Worm (Caenorhabditis elegans): ENCODE results near the gene arrd-22.
"Not testable (repeated sequence)": the region's sequence is repeated elsewhere in the genome, so short reads cannot be mapped to it uniquely, and the experiment has no call there.

arrd-22 gene

DNA sequence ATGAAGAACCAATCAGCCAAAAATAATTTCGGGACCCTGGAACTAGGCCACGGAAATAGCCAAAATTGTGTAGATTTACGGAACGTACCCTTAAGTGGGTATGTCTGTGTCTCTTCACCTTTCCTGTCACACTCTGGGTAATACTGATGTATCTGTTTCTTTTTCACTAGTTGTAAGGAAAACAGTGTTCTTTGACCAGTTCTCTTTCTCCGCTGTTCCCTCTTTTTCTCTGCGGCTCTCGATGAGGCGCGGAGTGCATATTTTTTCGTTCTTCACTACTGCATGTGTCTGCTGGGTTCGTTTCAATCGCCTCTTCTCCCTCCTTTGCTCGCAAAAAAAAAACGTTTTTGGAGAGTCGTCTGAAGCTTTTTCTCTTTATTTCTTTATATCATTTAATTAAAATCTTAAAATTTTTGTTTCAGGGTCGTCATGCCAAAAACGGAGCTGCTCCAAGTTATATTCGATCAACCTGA, at the start of gene arrd-22:
TSS of gene arrd-22 (plus strand) at position 423 of the 473 bp plus-strand sequence.
- TF ChIP-seq unc-62 (GFP tag; optimal IDR thresholded peaks at IDR 0.05) (no peak), nhr-129 (tag; optimal IDR thresholded peaks at IDR 0.05) (no peak), sma-3 (GFP tag; optimal IDR thresholded peaks at IDR 0.05) (no peak), mdl-1 (tag; optimal IDR thresholded peaks at IDR 0.05) (peak in 1 of 2 experiments; percentile 25), elt-3 (tag; optimal IDR thresholded peaks at IDR 0.05) (no peak), sma-9 (GFP tag; optimal IDR thresholded peaks at IDR 0.05) (peak; percentile 95), sma-9 (tag; optimal IDR thresholded peaks at IDR 0.05) (no peak), ztf-11 (tag; optimal IDR thresholded peaks at IDR 0.05) (no peak), unc-55 (GFP tag; optimal IDR thresholded peaks at IDR 0.05) (peak; percentile 24), egl-27 (tag; optimal IDR thresholded peaks at IDR 0.05) (peak; percentile 8)

DNA sequence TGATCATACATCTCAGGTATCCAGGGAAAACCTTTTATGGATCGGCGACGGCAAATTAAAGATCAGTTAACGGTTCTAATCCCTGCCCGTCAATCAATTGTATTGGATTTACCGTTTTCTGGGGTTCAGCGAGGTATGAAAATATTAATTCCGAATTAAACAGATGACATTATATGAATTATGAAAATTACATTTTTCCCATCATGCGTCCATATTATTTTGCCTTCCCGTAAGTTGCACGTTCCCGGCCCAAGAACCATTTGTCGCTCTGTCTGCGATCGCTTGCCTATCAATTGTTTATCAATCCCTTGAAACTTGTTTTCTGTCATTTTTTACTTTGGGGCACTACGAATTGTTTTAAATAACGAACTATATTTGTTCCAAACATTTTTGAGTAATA, 48.7 kb upstream of the arrd-22 start:
- TF ChIP-seq nhr-237 (tag; optimal IDR thresholded peaks at IDR 0.05) (no peak), nhr-129 (tag; optimal IDR thresholded peaks at IDR 0.05) (no peak), nhr-11 (tag; optimal IDR thresholded peaks at IDR 0.05) (no peak), C34F6.9 (tag; optimal IDR thresholded peaks at IDR 0.05) (no peak), ama-1 (optimal IDR thresholded peaks at IDR 0.05) (no peak), elt-1 (tag; optimal IDR thresholded peaks at IDR 0.05) (no peak), alr-1 (tag; optimal IDR thresholded peaks at IDR 0.05) (no peak), lsy-2 (tag; optimal IDR thresholded peaks at IDR 0.05) (no peak), gmeb-1 (tag; optimal IDR thresholded peaks at IDR 0.05) (no peak), elt-3 (tag; optimal IDR thresholded peaks at IDR 0.05) (no peak), blmp-1 (tag; optimal IDR thresholded peaks at IDR 0.05; ENCODE audit: insufficient read depth) (no peak), ZK546.5 (tag; optimal IDR thresholded peaks at IDR 0.05) (no peak), mdl-1 (tag; optimal IDR thresholded peaks at IDR 0.05) (no peak), lin-39 (tag; optimal IDR thresholded peaks at IDR 0.05) (no peak), lin-11 (tag; optimal IDR thresholded peaks at IDR 0.05) (no peak), nhr-10 (tag; optimal IDR thresholded peaks at IDR 0.05) (no peak), sma-3 (GFP tag; optimal IDR thresholded peaks at IDR 0.05) (no peak)

DNA sequence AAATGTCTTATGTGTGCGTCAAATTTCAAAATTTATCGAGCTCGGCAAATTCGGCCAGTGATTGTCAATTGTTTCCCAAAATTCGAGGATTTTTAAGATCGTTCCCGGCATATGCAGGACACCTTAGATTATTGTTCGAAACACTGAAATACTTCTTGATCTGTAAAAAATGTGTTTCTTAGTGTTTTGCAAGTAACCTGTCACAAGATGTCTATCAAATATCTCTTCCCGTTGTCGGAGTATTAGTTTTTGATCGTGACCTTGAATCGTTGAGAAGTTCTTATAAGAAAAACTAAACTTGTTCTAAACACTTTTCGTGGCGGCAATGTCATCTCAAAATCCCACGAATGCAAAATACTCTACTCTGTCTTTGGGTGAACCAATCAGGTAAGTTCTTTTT, 47.8 kb upstream of the arrd-22 start, which contains the start of gene C04E12.4:
TSS of gene C04E12.4 (plus strand) at position 301 of the 400 bp plus-strand sequence.
- TF ChIP-seq unc-55 (GFP tag; optimal IDR thresholded peaks at IDR 0.05): no peak
- no peak for TF ChIP-seq elt-3 (tag; optimal IDR thresholded peaks at IDR 0.05)
- TF ChIP-seq ztf-11 (tag; optimal IDR thresholded peaks at IDR 0.05): no peak
- TF ChIP-seq blmp-1 (tag; optimal IDR thresholded peaks at IDR 0.05; ENCODE audit: insufficient read depth): no peak
- no peak for TF ChIP-seq lin-13 (GFP tag; optimal IDR thresholded peaks at IDR 0.05)
- no peak for TF ChIP-seq fos-1 (tag; optimal IDR thresholded peaks at IDR 0.05)

DNA sequence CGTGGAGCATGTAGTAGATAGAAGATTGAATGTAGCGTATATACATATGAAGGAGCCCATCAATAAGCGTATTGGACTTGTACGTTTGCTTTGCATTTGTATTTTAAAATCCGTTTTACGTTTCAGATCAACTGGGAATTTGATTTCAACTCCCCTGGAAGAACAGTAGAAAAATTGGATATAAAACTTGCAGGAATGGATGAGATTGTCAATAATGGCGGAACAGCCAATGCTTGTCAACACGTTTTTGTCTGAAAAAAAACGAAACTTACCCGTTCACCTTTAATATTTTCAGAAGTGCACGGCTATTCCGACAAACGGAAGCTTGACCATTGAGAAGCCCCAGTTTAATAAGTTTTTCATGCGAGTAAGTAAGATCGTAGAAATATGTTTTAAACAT, 42.5 kb upstream of the arrd-22 start, which contains the start of gene C04E12.2:
TSS of gene C04E12.2 (plus strand) at position 301 of the 400 bp plus-strand sequence.
- not testable (repeated sequence) for TF ChIP-seq R02D3.7, aly-2, lsy-2 (tag; optimal IDR thresholded peaks at IDR 0.05)

DNA sequence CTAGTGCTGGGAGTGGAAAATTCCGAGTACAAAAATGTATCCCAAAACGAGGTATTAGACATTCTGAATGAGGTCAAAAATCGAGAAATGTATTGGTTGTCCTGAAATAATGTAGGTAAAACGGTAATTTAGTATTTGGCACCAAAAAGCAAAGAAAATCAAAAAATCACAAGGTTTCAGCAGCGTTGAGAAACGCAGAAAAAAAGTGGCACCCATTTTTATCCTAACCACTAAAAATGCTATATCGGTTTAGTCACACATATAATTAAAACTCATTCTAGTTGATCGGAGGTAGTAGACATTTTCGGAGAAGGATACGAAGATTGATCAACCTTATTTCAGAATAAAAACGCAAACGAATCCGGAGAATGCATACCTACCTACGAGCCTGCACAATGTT, 37.6 kb upstream of the arrd-22 start, which contains the start of gene srx-121:
TSS of gene srx-121 (minus strand) at position 101 of the 400 bp plus-strand sequence.
- TF ChIP-seq gmeb-1 (tag; optimal IDR thresholded peaks at IDR 0.05): no peak
- TF ChIP-seq nhr-21 (tag; optimal IDR thresholded peaks at IDR 0.05): no peak
- no peak for TF ChIP-seq unc-62 (GFP tag; optimal IDR thresholded peaks at IDR 0.05)
- TF ChIP-seq ceh-16 (tag; optimal IDR thresholded peaks at IDR 0.05): no peak
- no peak for TF ChIP-seq nhr-23 (tag; optimal IDR thresholded peaks at IDR 0.05)
- TF ChIP-seq mdl-1 (tag; optimal IDR thresholded peaks at IDR 0.05): no peak
- TF ChIP-seq lin-13 (GFP tag; optimal IDR thresholded peaks at IDR 0.05): no peak
- no peak for TF ChIP-seq aly-2 (tag; optimal IDR thresholded peaks at IDR 0.05)
- TF ChIP-seq nhr-10 (tag; optimal IDR thresholded peaks at IDR 0.05): no peak
- no peak for TF ChIP-seq fos-1 (tag; optimal IDR thresholded peaks at IDR 0.05)
- no peak for TF ChIP-seq ztf-1 (GFP tag; conservative IDR thresholded peaks at IDR 0.05)
- TF ChIP-seq Y55F3AM.14 (GFP tag; optimal IDR thresholded peaks at IDR 0.05): no peak
- no peak for TF ChIP-seq nhr-12 (tag; optimal IDR thresholded peaks at IDR 0.05)
- TF ChIP-seq ama-1 (optimal IDR thresholded peaks at IDR 0.05): no peak

Data from whole organism, L2 larva.